Fruit fly (Drosophila melanogaster) whole organism, prepupa: ENCODE results near the gene mip130.
A peak's percentile ranks its signal among the peaks of the same experiment; 100 is the strongest.

ENCODE experiments used
- Blimp-1 ChIP-seq: fragments of 200-800 bp; sonication (Bioruptor generic); optimal IDR thresholded peaks from 3 replicates; lab custom pipeline; 2017; ENCODE audit warnings: missing biosample characterization, missing genetic modification characterization, mild to moderate bottlenecking, moderate library complexity, missing genetic modification reagents
- CG10631 ChIP-seq: fragments of 200-800 bp; sonication (Bioruptor generic); optimal IDR thresholded peaks from 2 replicates; lab custom pipeline; 2016; ENCODE audit warnings: missing biosample characterization, missing genetic modification characterization
- CG10669 ChIP-seq: fragments of 200-800 bp; sonication (Bioruptor generic); optimal IDR thresholded peaks from 3 replicates; lab custom pipeline; 2018; ENCODE audit warnings: missing biosample characterization, mild to moderate bottlenecking, missing genetic modification characterization, moderate library complexity
- CG11762 ChIP-seq: fragments of 200-800 bp; sonication (Bioruptor generic); optimal IDR thresholded peaks from 3 replicates; lab custom pipeline; 2016; ENCODE audit warnings: missing biosample characterization, missing genetic modification characterization; ENCODE audit not compliant: insufficient read depth
- CG11902 ChIP-seq: fragments of 200-800 bp; sonication (Bioruptor generic); optimal IDR thresholded peaks from 3 replicates; lab custom pipeline; 2016; ENCODE audit warnings: missing biosample characterization, missing genetic modification characterization
- CG15336 ChIP-seq: fragments of 200-800 bp; sonication (Bioruptor generic); IDR thresholded peaks from 2 replicates; pipeline ENCODE4 v1.3.6; 2022; ENCODE audit warnings: missing biosample characterization, missing genetic modification characterization
- CG16779 ChIP-seq: fragments of 200-800 bp; sonication (Bioruptor generic); optimal IDR thresholded peaks from 3 replicates; lab custom pipeline; 2017; ENCODE audit warnings: missing biosample characterization, mild to moderate bottlenecking, missing genetic modification characterization
- CG3032 ChIP-seq: fragments of 200-800 bp; optimal IDR thresholded peaks from 2 replicates; lab custom pipeline; 2019; ENCODE audit warnings: missing biosample characterization, mild to moderate bottlenecking, missing genetic modification characterization, moderate library complexity
- CG32006 ChIP-seq: fragments of 200-800 bp; sonication (Bioruptor generic); optimal IDR thresholded peaks from 3 replicates; lab custom pipeline; 2017; ENCODE audit warnings: missing biosample characterization, mild to moderate bottlenecking, missing genetic modification characterization
- CG3919 ChIP-seq: fragments of 200-800 bp; sonication (Bioruptor generic); optimal IDR thresholded peaks from 3 replicates; lab custom pipeline; 2016; ENCODE audit warnings: missing biosample characterization, missing genetic modification characterization
- CG4318 ChIP-seq: fragments of 200-800 bp; sonication (Bioruptor generic); optimal IDR thresholded peaks from 3 replicates; lab custom pipeline; 2017; ENCODE audit warnings: missing biosample characterization, mild to moderate bottlenecking, missing genetic modification characterization
- CG6163 ChIP-seq: fragments of 200-800 bp; sonication (Bioruptor generic); IDR thresholded peaks from 3 replicates; pipeline ENCODE4 v1.3.6; 2022; ENCODE audit warnings: missing biosample characterization, missing genetic modification characterization
- CG6276 ChIP-seq: fragments of 200-800 bp; sonication (Bioruptor generic); optimal IDR thresholded peaks from 2 replicates; lab custom pipeline; 2017; ENCODE audit warnings: missing biosample characterization, mild to moderate bottlenecking, missing genetic modification characterization
- CG6792 ChIP-seq: fragments of 200-800 bp; sonication (Bioruptor generic); optimal IDR thresholded peaks from 3 replicates; lab custom pipeline; 2016; ENCODE audit warnings: missing biosample characterization, missing genetic modification characterization
- CG6808 ChIP-seq: fragments of 200-800 bp; sonication (Bioruptor generic); optimal IDR thresholded peaks from 3 replicates; lab custom pipeline; 2017; ENCODE audit warnings: missing biosample characterization, missing genetic modification characterization, mild to moderate bottlenecking, moderate library complexity, missing genetic modification reagents
- CG8119 ChIP-seq: fragments of 200-800 bp; sonication (Bioruptor generic); IDR thresholded peaks from 3 replicates; pipeline ENCODE4 v1.3.6; 2022; ENCODE audit warnings: missing biosample characterization, missing genetic modification characterization
- CG8319 ChIP-seq: fragments of 200-800 bp; sonication (Bioruptor generic); optimal IDR thresholded peaks from 3 replicates; lab custom pipeline; 2016; ENCODE audit warnings: missing biosample characterization, missing genetic modification characterization
- CG8632 ChIP-seq: fragments of 200-800 bp; sonication (Bioruptor generic); optimal IDR thresholded peaks from 3 replicates; lab custom pipeline; 2016; ENCODE audit warnings: missing biosample characterization, missing genetic modification characterization
- CG9139 ChIP-seq: fragments of 200-800 bp; sonication (Bioruptor generic); optimal IDR thresholded peaks from 3 replicates; lab custom pipeline; 2017; ENCODE audit warnings: missing biosample characterization, mild to moderate bottlenecking, missing genetic modification characterization
- Eip75B ChIP-seq: fragments of 200-800 bp; sonication (Bioruptor generic); optimal IDR thresholded peaks from 3 replicates; lab custom pipeline; 2016; ENCODE audit warnings: missing biosample characterization, missing genetic modification characterization
- Eip78C ChIP-seq: fragments of 200-800 bp; sonication (Bioruptor generic); peaks from one replicate; lab custom pipeline; 2016; ENCODE audit warnings: missing biosample characterization, missing genetic modification characterization
- Eip93F ChIP-seq: fragments of 200-800 bp; sonication (Bioruptor generic); optimal IDR thresholded peaks from 2 replicates; lab custom pipeline; 2016; ENCODE audit warnings: missing biosample characterization, mild to moderate bottlenecking, missing genetic modification characterization
- Ets21C ChIP-seq: fragments of 200-800 bp; sonication (Bioruptor generic); optimal IDR thresholded peaks from 3 replicates; lab custom pipeline; 2016; ENCODE audit warnings: missing biosample characterization, missing genetic modification characterization
- Ets96B ChIP-seq: fragments of 200-800 bp; optimal IDR thresholded peaks from 2 replicates; lab custom pipeline; 2019; ENCODE audit warnings: missing biosample characterization, mild to moderate bottlenecking, missing genetic modification characterization, moderate library complexity
- Gug ChIP-seq: fragments of 200-800 bp; sonication (Bioruptor generic); IDR thresholded peaks from 2 replicates; pipeline ENCODE4 v1.3.6; 2022; ENCODE audit warnings: missing biosample characterization, missing genetic modification characterization
- Hr38 ChIP-seq: sonication (Bioruptor generic); optimal IDR thresholded peaks from 2 replicates; lab custom pipeline; 2016; ENCODE audit warnings: missing biosample characterization, missing genetic modification characterization
- Hr39 ChIP-seq: fragments of 200-800 bp; sonication (Bioruptor generic); optimal IDR thresholded peaks from 2 replicates; lab custom pipeline; 2016; ENCODE audit warnings: missing biosample characterization, missing genetic modification characterization
- Hr4 ChIP-seq: fragments of 200-800 bp; sonication (Bioruptor generic); optimal IDR thresholded peaks from 3 replicates; lab custom pipeline; 2016; ENCODE audit warnings: missing biosample characterization, missing genetic modification characterization
- Lpt ChIP-seq: fragments of 200-800 bp; sonication (Bioruptor generic); optimal IDR thresholded peaks from 3 replicates; lab custom pipeline; 2016; ENCODE audit warnings: missing biosample characterization, missing genetic modification characterization
- Met ChIP-seq: fragments of 200-800 bp; sonication (Bioruptor generic); optimal IDR thresholded peaks from 3 replicates; lab custom pipeline; 2016; ENCODE audit warnings: missing biosample characterization, missing genetic modification characterization
- OdsH ChIP-seq: fragments of 200-800 bp; sonication (Bioruptor generic); optimal IDR thresholded peaks from 3 replicates; lab custom pipeline; 2016; ENCODE audit warnings: missing biosample characterization, missing genetic modification characterization
- Sox102F ChIP-seq: fragments of 200-800 bp; sonication (Bioruptor generic); optimal IDR thresholded peaks from 2 replicates; lab custom pipeline; 2016; ENCODE audit warnings: missing biosample characterization, mild to moderate bottlenecking, missing genetic modification characterization
- Sox14 ChIP-seq: fragments of 200-800 bp; sonication (Bioruptor generic); optimal IDR thresholded peaks from 3 replicates; lab custom pipeline; 2016; ENCODE audit warnings: missing biosample characterization, missing genetic modification characterization
- Sox15 ChIP-seq: fragments of 200-800 bp; sonication (Bioruptor generic); optimal IDR thresholded peaks from 3 replicates; lab custom pipeline; 2016; ENCODE audit warnings: missing biosample characterization, missing genetic modification characterization
- achi ChIP-seq: fragments of 200-800 bp; sonication (Bioruptor generic); optimal IDR thresholded peaks from 3 replicates; lab custom pipeline; 2016; ENCODE audit warnings: missing biosample characterization, missing genetic modification characterization
- acj6 ChIP-seq: fragments of 200-800 bp; sonication (Bioruptor generic); optimal IDR thresholded peaks from 3 replicates; lab custom pipeline; 2016; ENCODE audit warnings: missing biosample characterization, missing genetic modification characterization
- cyc ChIP-seq: fragments of 200-800 bp; sonication (Bioruptor generic); optimal IDR thresholded peaks from 3 replicates; lab custom pipeline; 2016; ENCODE audit warnings: missing biosample characterization, missing genetic modification characterization
- dac ChIP-seq: fragments of 200-800 bp; sonication (Bioruptor generic); optimal IDR thresholded peaks from 2 replicates; lab custom pipeline; 2017; ENCODE audit warnings: missing biosample characterization, mild to moderate bottlenecking, missing genetic modification characterization
- dsx ChIP-seq: fragments of 200-800 bp; optimal IDR thresholded peaks from 3 replicates; lab custom pipeline; 2019; ENCODE audit warnings: missing biosample characterization, mild to moderate bottlenecking, missing genetic modification characterization, moderate library complexity; ENCODE audit not compliant: poor library complexity, severe bottlenecking
- eg ChIP-seq: fragments of 200-800 bp; sonication (Bioruptor generic); IDR thresholded peaks from 3 replicates; pipeline ENCODE4 v1.3.6; 2022; ENCODE audit warnings: missing biosample characterization, missing genetic modification characterization
- esn ChIP-seq: fragments of 200-800 bp; sonication (Bioruptor generic); optimal IDR thresholded peaks from 2 replicates; lab custom pipeline; 2016; ENCODE audit warnings: missing biosample characterization, mild to moderate bottlenecking, missing genetic modification characterization, moderate library complexity
- fd59A ChIP-seq: fragments of 200-800 bp; sonication (Bioruptor generic); optimal IDR thresholded peaks from 2 replicates; lab custom pipeline; 2017; ENCODE audit warnings: missing biosample characterization, mild to moderate bottlenecking, missing genetic modification characterization, missing genetic modification reagents
- fd85E ChIP-seq: fragments of 200-800 bp; sonication (Bioruptor generic); optimal IDR thresholded peaks from 3 replicates; lab custom pipeline; 2016; ENCODE audit warnings: missing biosample characterization, missing genetic modification characterization
- fkh ChIP-seq: fragments of 200-800 bp; sonication (Bioruptor generic); optimal IDR thresholded peaks from 3 replicates; lab custom pipeline; 2017; ENCODE audit warnings: missing biosample characterization, mild to moderate bottlenecking, missing genetic modification characterization, moderate library complexity
- net ChIP-seq: fragments of 200-800 bp; sonication (Bioruptor generic); optimal IDR thresholded peaks from 3 replicates; lab custom pipeline; 2016; ENCODE audit warnings: missing biosample characterization, missing genetic modification characterization
- pdm3 ChIP-seq: fragments of 200-800 bp; sonication (Bioruptor generic); optimal IDR thresholded peaks from 3 replicates; lab custom pipeline; 2016; ENCODE audit warnings: missing biosample characterization, missing genetic modification characterization
- salr ChIP-seq, 2 experiments: fragments of 200-800 bp; sonication (Bioruptor generic); optimal IDR thresholded peaks; 3 replicates each; lab custom pipeline; 2016 to 2018; ENCODE audit warnings: missing biosample characterization in 2 of 2, missing genetic modification characterization in 2 of 2, mild to moderate bottlenecking in 1 of 2
- spab ChIP-seq: fragments of 200-800 bp; sonication (Bioruptor generic); optimal IDR thresholded peaks from 2 replicates; lab custom pipeline; 2017; ENCODE audit warnings: missing biosample characterization, mild to moderate bottlenecking, missing genetic modification characterization, missing genetic modification reagents
- ss ChIP-seq, 2 experiments: fragments of 200-800 bp; sonication (Bioruptor generic); optimal IDR thresholded peaks; 2 replicates in 1 of 2; 3 replicates in 1 of 2; lab custom pipeline; 2017 to 2018; ENCODE audit warnings: mild to moderate bottlenecking in 2 of 2, missing biosample characterization in 2 of 2, missing genetic modification characterization in 2 of 2, moderate library complexity in 1 of 2
- svp ChIP-seq: fragments of 200-800 bp; sonication (Bioruptor generic); peaks from one replicate; lab custom pipeline; 2016; ENCODE audit warnings: missing biosample characterization, missing genetic modification characterization
- topi ChIP-seq: fragments of 200-800 bp; sonication (Bioruptor generic); optimal IDR thresholded peaks from 3 replicates; lab custom pipeline; 2016; ENCODE audit warnings: missing biosample characterization, missing genetic modification characterization
- vri ChIP-seq: fragments of 200-800 bp; sonication (Bioruptor generic); optimal IDR thresholded peaks from 3 replicates; lab custom pipeline; 2016; ENCODE audit warnings: missing biosample characterization, mild to moderate bottlenecking, missing genetic modification characterization

Gene mip130

dm6 chrX:1877107-1877736, 30.8 kb upstream of the mip130 start, which contains the start of the genes CG14817 and CG14805:
CG14817 (minus strand) TSS chrX:1877270.
CG14805 (plus strand) TSS chrX:1877317.
- TF ChIP-seq CG11762 (GFP tag; lab: Kevin White, UChicago) (no peak), CG8632 (GFP tag; lab: Kevin White, UChicago) (no peak), Sox102F (GFP tag; lab: Kevin White, UChicago) (no peak), OdsH (no peak), vri (GFP tag; lab: Kevin White, UChicago) (no peak), CG9139 (no peak), fd85E (GFP tag; lab: Kevin White, UChicago) (no peak), Sox15 (GFP tag; lab: Kevin White, UChicago) (no peak), CG3919 (no peak), Hr38 (GFP tag; lab: Kevin White, UChicago) (no peak), Hr4 (no peak), eg (GFP tag; lab: Robert Waterston, UW) (peak; percentile 61), fkh (GFP tag; lab: Kevin White, UChicago) (no peak), dac (GFP tag; lab: Kevin White, UChicago) (no peak), Lpt (GFP tag; lab: Kevin White, UChicago) (no peak), net (no peak), CG32006 (GFP tag; lab: Kevin White, UChicago) (no peak), ss (GFP tag; optimal IDR thresholded peaks at IDR 0.05; lab: Kevin White, UChicago) (peak; percentile 62 to 82), svp (peak; percentile 71), CG15336 (0 out of 2 replicates have a peak, but pooled peaks have one; percentile 21), achi (GFP tag; lab: Kevin White, UChicago) (no peak), CG16779 (tag; lab: Kevin White, UChicago) (peak; percentile 61), CG10631 (GFP tag; lab: Kevin White, UChicago) (no peak), Hr39 (GFP tag; lab: Kevin White, UChicago) (no peak), salr (GFP tag; optimal IDR thresholded peaks at IDR 0.05; lab: Kevin White, UChicago) (peak in 1 of 2 experiments; percentile 44), esn (GFP tag; lab: Kevin White, UChicago) (peak; percentile 68), topi (peak; percentile 68), Met (GFP tag; lab: Kevin White, UChicago) (no peak), CG10669 (GFP tag; lab: Kevin White, UChicago) (no peak), CG11902 (GFP tag; lab: Kevin White, UChicago) (no peak), Gug (GFP tag; lab: Robert Waterston, UW) (no peak), spab (GFP tag; lab: Kevin White, UChicago) (no peak), fd59A (GFP tag; lab: Kevin White, UChicago) (no peak), CG3032 (peak; percentile 30), Eip93F (GFP tag; lab: Kevin White, UChicago) (no peak), Ets21C (GFP tag; lab: Kevin White, UChicago) (no peak), pdm3 (GFP tag; lab: Kevin White, UChicago) (no peak), Sox14 (GFP tag; lab: Kevin White, UChicago) (peak; percentile 53), CG8319 (GFP tag; lab: Kevin White, UChicago) (no peak), CG4318 (GFP tag; lab: Kevin White, UChicago) (no peak), cyc (GFP tag; lab: Kevin White, UChicago) (peak; percentile 45), CG6792 (GFP tag; lab: Kevin White, UChicago) (peak; percentile 40), acj6 (GFP tag; lab: Kevin White, UChicago) (no peak), Blimp-1 (GFP tag; lab: Kevin White, UChicago) (no peak), CG6163 (GFP tag; lab: Robert Waterston, UW) (peak; percentile 58), Eip78C (GFP tag; lab: Kevin White, UChicago) (peak; percentile 88), CG6276 (GFP tag; lab: Kevin White, UChicago) (no peak), dsx (GFP tag; lab: Kevin White, UChicago) (peak; percentile 68), Ets96B (peak; percentile 5), CG6808 (GFP tag; lab: Kevin White, UChicago) (no peak), Eip75B (GFP tag; lab: Kevin White, UChicago) (no peak), CG8119 (GFP tag; lab: Robert Waterston, UW) (no peak; the same call in 2 of the 3 replicates)
